Fruit fly (Drosophila melanogaster) whole organism, embryonic: ENCODE results near the gene CG6040.

Experiments used
- CG12659 ChIP-seq: fragments of 200-800 bp; sonication (Bioruptor generic); optimal IDR thresholded peaks from 3 replicates; lab custom pipeline; 2017; ENCODE audit warnings: mild to moderate bottlenecking, missing biosample characterization, missing genetic modification reagents, missing genetic modification characterization
- CG12769 ChIP-seq: fragments of 200-800 bp; sonication (Bioruptor generic); optimal IDR thresholded peaks from 2 replicates; lab custom pipeline; 2019; ENCODE audit warnings: missing biosample characterization, mild to moderate bottlenecking, missing genetic modification characterization, moderate library complexity
- CG14710 ChIP-seq: fragments of 200-800 bp; sonication (Bioruptor generic); optimal IDR thresholded peaks from 3 replicates; lab custom pipeline; 2019; ENCODE audit warnings: missing biosample characterization, mild to moderate bottlenecking, missing genetic modification characterization, moderate library complexity
- CG14965 ChIP-seq: fragments of 200-800 bp; sonication (Bioruptor generic); optimal IDR thresholded peaks from 2 replicates; lab custom pipeline; 2016; ENCODE audit warnings: missing biosample characterization, missing genetic modification characterization, borderline replicate concordance
- CG15073 ChIP-seq: fragments of 200-800 bp; sonication (Bioruptor generic); optimal IDR thresholded peaks from 2 replicates; lab custom pipeline; 2016; ENCODE audit warnings: missing biosample characterization, missing genetic modification characterization
- CG16779 ChIP-seq: fragments of 200-800 bp; sonication (Bioruptor generic); IDR thresholded peaks from 2 replicates; pipeline ENCODE4 v1.3.6; 2022; ENCODE audit warnings: missing biosample characterization, missing genetic modification characterization
- CG17612 ChIP-seq: fragments of 200-800 bp; sonication (Bioruptor generic); IDR thresholded peaks from 2 replicates; pipeline ENCODE4 v1.3.6; 2022; ENCODE audit warnings: missing biosample characterization, missing genetic modification characterization
- CG2116 ChIP-seq: fragments of 200-800 bp; sonication (Bioruptor generic); optimal IDR thresholded peaks from 3 replicates; lab custom pipeline; 2018; ENCODE audit warnings: missing biosample characterization, mild to moderate bottlenecking, missing genetic modification characterization
- CG31224 ChIP-seq: fragments of 200-800 bp; sonication (Bioruptor generic); IDR thresholded peaks from 2 replicates; pipeline ENCODE4 v1.3.6; 2022; ENCODE audit warnings: missing biosample characterization, missing genetic modification characterization
- CG32772 ChIP-seq: fragments of 200-800 bp; sonication (Bioruptor generic); IDR thresholded peaks from 2 replicates; pipeline ENCODE4 v1.3.6; 2022; ENCODE audit warnings: missing biosample characterization, missing genetic modification characterization
- CG33213 ChIP-seq: fragments of 200-800 bp; sonication (Bioruptor generic); optimal IDR thresholded peaks from 3 replicates; lab custom pipeline; 2016; ENCODE audit warnings: missing biosample characterization, missing genetic modification characterization
- CG33557 ChIP-seq: fragments of 200-800 bp; sonication (Bioruptor generic); optimal IDR thresholded peaks from 2 replicates; lab custom pipeline; 2019; ENCODE audit warnings: missing biosample characterization, mild to moderate bottlenecking, missing genetic modification characterization, moderate library complexity
- CG3838 ChIP-seq: fragments of 200-800 bp; sonication (Bioruptor generic); optimal IDR thresholded peaks from 3 replicates; lab custom pipeline; 2016; ENCODE audit warnings: missing biosample characterization, missing genetic modification characterization
- CG3847 ChIP-seq: fragments of 200-800 bp; sonication (Bioruptor generic); IDR thresholded peaks from 2 replicates; pipeline ENCODE4 v1.3.6; 2022; ENCODE audit warnings: missing biosample characterization, missing genetic modification characterization
- CG4424 ChIP-seq: fragments of 200-800 bp; sonication (Bioruptor generic); optimal IDR thresholded peaks from 3 replicates; lab custom pipeline; 2016; ENCODE audit warnings: missing biosample characterization, missing genetic modification characterization
- CG4730 ChIP-seq: fragments of 200-800 bp; sonication (Bioruptor generic); IDR thresholded peaks from 2 replicates; pipeline ENCODE4 v1.3.6; 2022; ENCODE audit warnings: missing biosample characterization, missing genetic modification characterization
- CG6175 ChIP-seq: fragments of 200-800 bp; sonication (Bioruptor generic); IDR thresholded peaks from 3 replicates; pipeline ENCODE4 v1.3.6; 2022; ENCODE audit warnings: missing biosample characterization, missing genetic modification characterization
- CG6765 ChIP-seq: fragments of 200-800 bp; sonication (Bioruptor generic); optimal IDR thresholded peaks from 3 replicates; lab custom pipeline; 2017; ENCODE audit warnings: missing biosample characterization, mild to moderate bottlenecking, missing genetic modification characterization
- CG8765 ChIP-seq: fragments of 200-800 bp; sonication (Bioruptor generic); IDR thresholded peaks from 2 replicates; pipeline ENCODE4 v1.3.6; 2022; ENCODE audit warnings: missing biosample characterization, missing genetic modification characterization
- Camta ChIP-seq: fragments of 200-800 bp; sonication (Bioruptor generic); optimal IDR thresholded peaks from 2 replicates; lab custom pipeline; 2016; ENCODE audit warnings: missing biosample characterization, missing genetic modification characterization
- Chrac-16 ChIP-seq: fragments of 200-800 bp; sonication (Bioruptor generic); optimal IDR thresholded peaks from 3 replicates; lab custom pipeline; 2016; ENCODE audit warnings: missing biosample characterization, missing genetic modification characterization
- CkIIα-i1 ChIP-seq: fragments of 200-800 bp; sonication (Bioruptor generic); IDR thresholded peaks from 2 replicates; pipeline ENCODE4 v1.3.6; 2022; ENCODE audit warnings: missing biosample characterization, missing genetic modification characterization
- Dref ChIP-seq: fragments of 200-800 bp; sonication (Bioruptor generic); IDR thresholded peaks from 2 replicates; pipeline ENCODE4 v1.3.6; 2022; ENCODE audit warnings: missing biosample characterization, missing genetic modification characterization
- Drgx ChIP-seq: fragments of 200-800 bp; sonication (Bioruptor generic); IDR thresholded peaks from 2 replicates; pipeline ENCODE4 v1.3.6; 2022; ENCODE audit warnings: missing biosample characterization, missing genetic modification characterization
- E2f2 ChIP-seq: fragments of 200-800 bp; sonication (Bioruptor generic); IDR thresholded peaks from 2 replicates; pipeline ENCODE4 v1.3.6; 2022; ENCODE audit warnings: missing biosample characterization, missing genetic modification characterization
- Eip74EF ChIP-seq, 2 experiments: fragments of 200-800 bp in 1 of 2; fragments of >200 bp in 1 of 2; sonication (Bioruptor generic) in 1 of 2; optimal IDR thresholded peaks; 2 replicates each; lab custom pipeline; 2017 to 2019; ENCODE audit warnings: missing biosample characterization in 2 of 2, missing genetic modification characterization in 2 of 2, mild to moderate bottlenecking in 1 of 2, moderate library complexity in 1 of 2
- Fer2 ChIP-seq: fragments of 200-800 bp; sonication (Bioruptor generic); optimal IDR thresholded peaks from 2 replicates; lab custom pipeline; 2018; ENCODE audit warnings: missing biosample characterization, mild to moderate bottlenecking, missing genetic modification characterization, moderate library complexity
- HHEX ChIP-seq: fragments of 200-800 bp; sonication (Bioruptor generic); optimal IDR thresholded peaks from 3 replicates; lab custom pipeline; 2017; ENCODE audit warnings: missing biosample characterization, mild to moderate bottlenecking, missing genetic modification characterization, missing genetic modification reagents
- HLH54F ChIP-seq: fragments of 200-800 bp; sonication (Bioruptor generic); optimal IDR thresholded peaks from 3 replicates; lab custom pipeline; 2016; ENCODE audit warnings: missing biosample characterization, missing genetic modification characterization
- Med ChIP-seq: fragments of 200-800 bp; sonication (Bioruptor generic); peaks from one replicate; lab custom pipeline; 2016; ENCODE audit warnings: missing biosample characterization, missing genetic modification characterization, mild to moderate bottlenecking, inconsistent platforms, moderate library complexity
- Meics ChIP-seq: fragments of 200-800 bp; sonication (Bioruptor generic); optimal IDR thresholded peaks from 2 replicates; lab custom pipeline; 2017; ENCODE audit warnings: missing biosample characterization, mild to moderate bottlenecking, missing genetic modification characterization
- Nf-YB ChIP-seq: fragments of 200-800 bp; sonication (Bioruptor generic); optimal IDR thresholded peaks from 3 replicates; lab custom pipeline; 2019; ENCODE audit warnings: missing biosample characterization, mild to moderate bottlenecking, missing genetic modification characterization, moderate library complexity
- Nf-YC ChIP-seq: fragments of 200-800 bp; optimal IDR thresholded peaks from 3 replicates; lab custom pipeline; 2019; ENCODE audit warnings: missing biosample characterization, mild to moderate bottlenecking, missing genetic modification characterization, moderate library complexity
- Sin3A ChIP-seq: fragments of >200 bp; optimal IDR thresholded peaks from 2 replicates; lab custom pipeline; 2018
- az2 ChIP-seq: fragments of 200-800 bp; sonication (Bioruptor generic); optimal IDR thresholded peaks from 3 replicates; lab custom pipeline; 2016; ENCODE audit warnings: missing biosample characterization, missing genetic modification characterization
- br ChIP-seq: fragments of >200 bp; optimal IDR thresholded peaks from 2 replicates; lab custom pipeline; 2017
- crol ChIP-seq: fragments of 200-800 bp; sonication (Bioruptor generic); IDR thresholded peaks from 2 replicates; pipeline ENCODE4 v1.3.6; 2022; ENCODE audit warnings: missing biosample characterization, missing genetic modification characterization
- dysf ChIP-seq: fragments of 200-800 bp; sonication (Bioruptor generic); IDR thresholded peaks from 3 replicates; pipeline ENCODE4 v1.3.6; 2022; ENCODE audit warnings: missing biosample characterization, missing genetic modification characterization
- esg ChIP-seq: fragments of 200-800 bp; sonication (Bioruptor generic); conservative IDR thresholded peaks from 2 replicates; pipeline ENCODE4 v1.3.6; 2022; ENCODE audit warnings: missing biosample characterization, missing genetic modification characterization
- exex ChIP-seq: fragments of 200-800 bp; sonication (Bioruptor generic); optimal IDR thresholded peaks from 4 replicates; lab custom pipeline; 2018; ENCODE audit warnings: missing biosample characterization, mild to moderate bottlenecking, missing genetic modification characterization, moderate library complexity
- fd3F ChIP-seq: fragments of 200-800 bp; sonication (Bioruptor generic); optimal IDR thresholded peaks from 2 replicates; lab custom pipeline; 2018; ENCODE audit warnings: missing biosample characterization, mild to moderate bottlenecking, missing genetic modification characterization, moderate library complexity
- fru ChIP-seq: fragments of >200 bp; optimal IDR thresholded peaks from 2 replicates; lab custom pipeline; 2017
- ftz-f1 ChIP-seq: fragments of 200-800 bp; sonication (Bioruptor generic); optimal IDR thresholded peaks from 2 replicates; lab custom pipeline; 2016; ENCODE audit warnings: missing biosample characterization, missing genetic modification characterization
- h ChIP-seq: fragments of >200 bp; optimal IDR thresholded peaks from 2 replicates; lab custom pipeline; 2017
- kah ChIP-seq: fragments of 200-800 bp; sonication (Bioruptor generic); optimal IDR thresholded peaks from 2 replicates; lab custom pipeline; 2018; ENCODE audit warnings: missing biosample characterization, mild to moderate bottlenecking, missing genetic modification characterization
- mirr ChIP-seq: fragments of 200-800 bp; sonication (Bioruptor generic); optimal IDR thresholded peaks from 3 replicates; lab custom pipeline; 2018; ENCODE audit warnings: missing biosample characterization, mild to moderate bottlenecking, missing genetic modification characterization
- prd ChIP-seq, 3 experiments: fragments of >200 bp in 2 of 3; fragments of 200-800 bp in 1 of 3; sonication (Bioruptor generic) in 1 of 3; optimal IDR thresholded peaks in 2 of 3; IDR thresholded peaks in 1 of 3; 2 replicates in 2 of 3; 3 replicates in 1 of 3; pipeline versions ENCODE4 v1.3.6 to Lab custom; 2017 to 2022; ENCODE audit warnings: missing biosample characterization in 1 of 3, missing genetic modification characterization in 1 of 3
- row ChIP-seq: fragments of 200-800 bp; sonication (Bioruptor generic); IDR thresholded peaks from 3 replicates; pipeline ENCODE4 v1.3.6; 2022; ENCODE audit warnings: missing biosample characterization, missing genetic modification characterization
- salm ChIP-seq: fragments of 200-800 bp; sonication (Bioruptor generic); optimal IDR thresholded peaks from 2 replicates; lab custom pipeline; 2018; ENCODE audit warnings: missing biosample characterization, mild to moderate bottlenecking, missing genetic modification characterization
- slp2 ChIP-seq: fragments of 200-800 bp; sonication (Bioruptor generic); optimal IDR thresholded peaks from 2 replicates; lab custom pipeline; 2016; ENCODE audit warnings: missing biosample characterization, missing genetic modification characterization
- sob ChIP-seq: fragments of 200-800 bp; sonication (Bioruptor generic); IDR thresholded peaks from 2 replicates; pipeline ENCODE4 v1.3.6; 2022; ENCODE audit warnings: missing biosample characterization, missing genetic modification characterization
- vvl ChIP-seq: fragments of 200-800 bp; sonication (Bioruptor generic); IDR thresholded peaks from 2 replicates; pipeline ENCODE4 v1.3.6; 2022; ENCODE audit warnings: missing biosample characterization, missing genetic modification characterization

Gene CG6040

DNA sequence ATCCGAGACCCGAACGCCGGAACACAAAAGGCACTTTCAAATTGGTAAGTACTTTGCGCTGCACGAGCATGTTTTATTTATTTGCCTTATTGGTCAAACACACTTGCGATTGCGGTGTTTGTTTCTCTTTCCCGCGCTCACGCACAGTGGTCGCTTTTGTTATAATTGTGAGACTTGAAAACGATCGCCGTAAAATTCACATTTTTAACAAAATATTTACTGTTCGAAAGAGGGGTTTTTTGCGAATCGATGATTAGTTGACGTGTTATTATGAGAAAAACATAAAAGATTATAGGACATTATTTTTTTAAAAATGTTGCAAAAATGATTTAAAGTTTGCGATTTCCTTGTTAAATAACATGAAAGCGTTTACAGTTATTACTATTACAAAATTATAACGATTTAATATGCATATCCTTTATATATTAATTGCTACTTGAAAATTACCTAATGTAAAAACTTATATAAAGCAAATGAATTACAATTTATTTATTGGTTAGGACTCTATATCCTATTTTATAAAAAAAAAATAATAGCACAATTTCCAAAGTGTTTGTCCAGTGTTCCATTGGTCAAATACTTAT lies 68.2 kb downstream of the CG6040 start (continued):
- TF ChIP-seq CG6765, result no peak
- no peak for TF ChIP-seq CG31224 (GFP tag; lab: Robert Waterston, UW)
- TF ChIP-seq CkIIα-i1 (GFP tag; lab: Robert Waterston, UW), result no peak
- peak; percentile 51 for TF ChIP-seq Chrac-16 (GFP tag; lab: Kevin White, UChicago)
- TF ChIP-seq CG15073 (GFP tag; lab: Kevin White, UChicago), result no peak
- TF ChIP-seq CG16779 (GFP tag; lab: Robert Waterston, UW), result no peak
- TF ChIP-seq HHEX (GFP tag; lab: Kevin White, UChicago), result peak; percentile 38
- TF ChIP-seq CG17612 (GFP tag; lab: Robert Waterston, UW), result no peak
- TF ChIP-seq CG12659 (GFP tag; lab: Kevin White, UChicago), result peak; percentile 50
- no peak for TF ChIP-seq fru (lab: Kevin White, UChicago)
- no peak for TF ChIP-seq crol (GFP tag; lab: Robert Waterston, UW)
- TF ChIP-seq CG3838 (GFP tag; lab: Kevin White, UChicago), result no peak
- peak; percentile 43; the same call in 1 of the 2 replicates for TF ChIP-seq Drgx (GFP tag; lab: Robert Waterston, UW)
- peak; percentile 47; the same call in 1 of the 2 replicates for TF ChIP-seq vvl (GFP tag; lab: Robert Waterston, UW)
- TF ChIP-seq CG33557 (GFP tag; lab: Kevin White, UChicago), result no peak
- TF ChIP-seq Nf-YC, result no peak
- TF ChIP-seq CG4424 (GFP tag; lab: Kevin White, UChicago), result peak; percentile 59
- TF ChIP-seq CG3847 (GFP tag; lab: Robert Waterston, UW), result no peak
- TF ChIP-seq Dref, result no peak
- TF ChIP-seq mirr (GFP tag; lab: Kevin White, UChicago), result no peak
- TF ChIP-seq E2f2 (GFP tag; lab: Robert Waterston, UW), result peak; percentile 10; the same call in 1 of the 2 replicates
- TF ChIP-seq Meics (GFP tag; lab: Kevin White, UChicago), result peak; percentile 66
- TF ChIP-seq CG14965 (GFP tag; lab: Kevin White, UChicago), result no peak
- no peak for TF ChIP-seq br
- no peak for TF ChIP-seq h (lab: Kevin White, UChicago)
- no peak for TF ChIP-seq prd (optimal IDR thresholded peaks at IDR 0.05; lab: Kevin White, UChicago)
- peak; percentile 52; the same call in 2 of the 3 replicates for TF ChIP-seq prd (GFP tag; IDR thresholded peaks at IDR 0.05; lab: Robert Waterston, UW)
- TF ChIP-seq HLH54F (GFP tag; lab: Kevin White, UChicago), result peak; percentile 28
- peak; percentile 2 for TF ChIP-seq CG2116 (GFP tag; lab: Kevin White, UChicago)
- no peak for TF ChIP-seq Fer2
- no peak for TF ChIP-seq kah
- peak; percentile 39 for TF ChIP-seq az2
- peak; percentile 2 for TF ChIP-seq Nf-YB (GFP tag; lab: Kevin White, UChicago)
- TF ChIP-seq exex, result no peak
- no peak for TF ChIP-seq Eip74EF (GFP tag; optimal IDR thresholded peaks at IDR 0.05; lab: Kevin White, UChicago)
- no peak for TF ChIP-seq CG12769 (tag; lab: Kevin White, UChicago)
- TF ChIP-seq ftz-f1 (GFP tag; lab: Kevin White, UChicago), result no peak
- no peak; the same call in 1 of the 2 replicates for TF ChIP-seq CG8765 (GFP tag; lab: Robert Waterston, UW)
- TF ChIP-seq salm (tag; lab: Kevin White, UChicago), result no peak
- TF ChIP-seq CG33213, result peak; percentile 10
- TF ChIP-seq CG4730 (GFP tag; lab: Robert Waterston, UW), result no peak
- no peak for TF ChIP-seq CG6175 (GFP tag; lab: Robert Waterston, UW)
- TF ChIP-seq fd3F, result no peak
- TF ChIP-seq Med (GFP tag; lab: Kevin White, UChicago), result peak; percentile 84
- TF ChIP-seq Camta (GFP tag; lab: Kevin White, UChicago), result no peak
- peak; percentile 52; the same call in 2 of the 3 replicates for TF ChIP-seq dysf (GFP tag; lab: Robert Waterston, UW)
- peak; percentile 22 for TF ChIP-seq esg (GFP tag; lab: Robert Waterston, UW)
- TF ChIP-seq row, result peak; percentile 58
- TF ChIP-seq slp2 (GFP tag; lab: Kevin White, UChicago), result no peak
- peak; percentile 50; the same call in 1 of the 2 replicates for TF ChIP-seq sob (GFP tag; lab: Robert Waterston, UW)
- no peak for TF ChIP-seq Sin3A
- TF ChIP-seq CG32772 (GFP tag; lab: Robert Waterston, UW), result no peak; the same call in 1 of the 2 replicates
- TF ChIP-seq CG14710 (tag; lab: Kevin White, UChicago), result peak; percentile 31
